Worm (Caenorhabditis elegans) whole organism, early embryonic: ENCODE measurements around the gene str-108.

Experiments used
- B0310.2 ChIP-seq: sonication (generic microtip); optimal IDR thresholded peaks from 2 replicates; lab custom pipeline; 2016; ENCODE audit warnings: mild to moderate bottlenecking, missing genetic modification characterization, missing compliant biosample characterization
- F13C5.2 ChIP-seq: sonication (generic microtip); optimal IDR thresholded peaks from 2 replicates; lab custom pipeline; 2017; ENCODE audit warnings: mild to moderate bottlenecking, missing genetic modification characterization, inconsistent platforms, missing compliant biosample characterization
- ama-1 ChIP-seq: fragments of 150-350 bp; optimal IDR thresholded peaks from 2 replicates; lab custom pipeline; 2014
- ceh-36 ChIP-seq: sonication (generic microtip); optimal IDR thresholded peaks from 2 replicates; lab custom pipeline; 2016; ENCODE audit warnings: missing genetic modification characterization, inconsistent platforms, missing compliant biosample characterization
- ets-7 ChIP-seq: sonication (generic microtip); optimal IDR thresholded peaks from 2 replicates; lab custom pipeline; 2016; ENCODE audit warnings: missing genotype, missing genetic modification characterization, missing compliant biosample characterization
- flt-1 ChIP-seq: fragments of 200-800 bp; sonication (Bioruptor generic); IDR thresholded peaks from 2 replicates; pipeline ENCODE4 v1.3.6; 2022; ENCODE audit warnings: missing genetic modification characterization, missing compliant biosample characterization
- hmbx-1 ChIP-seq: sonication (generic microtip); optimal IDR thresholded peaks from 2 replicates; lab custom pipeline; 2016; ENCODE audit warnings: mild to moderate bottlenecking, missing genetic modification characterization, missing compliant biosample characterization
- hmg-4 ChIP-seq: fragments of 200-800 bp; sonication (Bioruptor generic); optimal IDR thresholded peaks from 2 replicates; lab custom pipeline; 2018; ENCODE audit warnings: mild to moderate bottlenecking, missing genetic modification characterization, missing compliant biosample characterization
- hnd-1 ChIP-seq: sonication (generic microtip); optimal IDR thresholded peaks from 2 replicates; lab custom pipeline; 2016; ENCODE audit warnings: missing genetic modification characterization, missing compliant biosample characterization
- pes-1 ChIP-seq: fragments of 200-800 bp; sonication (Bioruptor generic); IDR thresholded peaks from 2 replicates; pipeline ENCODE4 v1.3.6; 2022; ENCODE audit warnings: missing genetic modification reagents, missing genetic modification characterization, missing compliant biosample characterization
- scrt-1 ChIP-seq: fragments of 200-800 bp; sonication (Bioruptor generic); IDR thresholded peaks from 2 replicates; pipeline ENCODE4 v1.3.6; 2022; ENCODE audit warnings: missing genetic modification characterization, missing compliant biosample characterization
- sea-1 ChIP-seq: fragments of 200-800 bp; sonication (Bioruptor generic); conservative IDR thresholded peaks from 2 replicates; pipeline ENCODE4 v1.3.6; 2022; ENCODE audit warnings: missing genetic modification characterization, missing compliant biosample characterization
- tbx-37 ChIP-seq: fragments of 200-800 bp; sonication (Bioruptor generic); conservative IDR thresholded peaks from 2 replicates; pipeline ENCODE4 v1.3.6; 2022; ENCODE audit warnings: missing genetic modification reagents, missing genetic modification characterization, missing compliant biosample characterization
- tra-4 ChIP-seq: sonication (generic microtip); optimal IDR thresholded peaks from 2 replicates; lab custom pipeline; 2017; ENCODE audit warnings: missing genetic modification characterization, missing compliant biosample characterization

- TF ChIP-seq ceh-36 (tag; lab: Kevin White, UChicago): no peak
- TF ChIP-seq tbx-37 (GFP tag; lab: Robert Waterston, UW): no peak
- no peak for TF ChIP-seq tra-4 (tag; lab: Kevin White, UChicago)
- no peak for TF ChIP-seq ets-7 (tag; lab: Kevin White, UChicago)
- TF ChIP-seq ama-1 (lab: Kevin White, UChicago): no peak
- TF ChIP-seq sea-1 (GFP tag; lab: Robert Waterston, UW): no peak
- TF ChIP-seq scrt-1 (GFP tag; lab: Robert Waterston, UW): no peak
- no peak for TF ChIP-seq pes-1 (GFP tag; lab: Robert Waterston, UW)
- no peak for TF ChIP-seq hmbx-1
- no peak for TF ChIP-seq hmg-4 (GFP tag; lab: Kevin White, UChicago)
- TF ChIP-seq flt-1: no peak
- no peak for TF ChIP-seq hnd-1 (tag; lab: Kevin White, UChicago)
- TF ChIP-seq B0310.2 (tag; lab: Kevin White, UChicago): no peak
- no peak for TF ChIP-seq F13C5.2 (tag; lab: Kevin White, UChicago)
Measured at ce11 chrV:16194639-16195038, 28.6 kb downstream of the str-108 start, which contains the start of gene rabr-4.
